Fruit fly (Drosophila melanogaster): Measurements from ENCODE around the gene Top1.
A peak's percentile ranks its signal among the peaks of the same experiment; 100 is the strongest.

The Top1 gene

DNA sequence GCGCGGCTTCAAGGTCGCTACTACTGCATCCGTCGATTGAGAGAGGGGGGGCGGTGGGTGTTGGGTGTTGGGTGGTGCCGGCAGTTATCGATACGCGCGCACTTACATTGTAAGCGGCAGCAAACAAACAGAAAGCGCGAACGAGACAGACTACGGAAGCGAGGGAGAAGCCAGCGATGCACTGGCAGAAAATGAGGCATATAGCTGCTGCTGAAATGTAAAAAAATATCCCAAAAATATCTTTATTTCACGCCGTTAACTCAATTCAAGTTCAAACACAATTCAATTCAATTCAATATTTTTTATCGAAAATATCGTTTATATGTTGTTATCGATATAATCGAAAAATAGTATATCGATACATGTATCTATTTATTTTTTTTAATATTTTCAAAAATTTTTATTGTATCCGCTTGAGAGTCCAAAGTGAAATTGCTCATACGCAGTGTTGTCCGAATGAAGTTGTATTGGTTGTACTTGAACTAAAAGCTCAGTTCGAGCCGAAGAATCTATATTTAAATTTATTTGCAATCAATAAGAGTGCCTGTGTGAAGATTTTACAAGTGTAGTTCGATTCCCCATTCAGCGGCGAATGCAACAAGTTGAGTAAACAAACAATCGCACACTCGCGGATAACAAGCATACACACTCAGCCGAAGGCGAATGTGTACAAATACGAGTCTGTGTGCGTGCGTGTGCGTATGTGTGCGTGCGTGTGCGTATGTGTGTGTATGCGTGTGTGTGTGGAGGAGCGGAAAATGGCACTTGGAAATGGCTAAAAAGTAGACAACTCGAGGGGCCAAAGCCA, 7.0 kb upstream of the Top1 start (continued):
- no peak for TF ChIP-seq Nf-YB (GFP tag; optimal IDR thresholded peaks at IDR 0.05)
- TF ChIP-seq CG11695 (GFP tag; IDR thresholded peaks at IDR 0.05), result 0 out of 3 replicates have a peak, but pooled peaks have one; percentile 26
- TF ChIP-seq Oli (tag; optimal IDR thresholded peaks at IDR 0.05), result peak; percentile 41
- TF ChIP-seq lmd (GFP tag; IDR thresholded peaks at IDR 0.05), result peak; percentile 38
- TF ChIP-seq CG1647 (GFP tag; optimal IDR thresholded peaks at IDR 0.05), result no peak
- no peak for TF ChIP-seq gcm (GFP tag; optimal IDR thresholded peaks at IDR 0.05)
- TF ChIP-seq pho (GFP tag; optimal IDR thresholded peaks at IDR 0.05), result no peak
- no peak for TF ChIP-seq Bteb2 (GFP tag; optimal IDR thresholded peaks at IDR 0.05)
- no peak for TF ChIP-seq Xrp1 (GFP tag; IDR thresholded peaks at IDR 0.05)
- no peak for TF ChIP-seq onecut (GFP tag; IDR thresholded peaks at IDR 0.05)
- TF ChIP-seq Fer2 (tag; optimal IDR thresholded peaks at IDR 0.05), result no peak
- TF ChIP-seq CkIIα-i1 (GFP tag; IDR thresholded peaks at IDR 0.05), result no peak
- no peak for TF ChIP-seq CG11085 (GFP tag; IDR thresholded peaks at IDR 0.05)
- TF ChIP-seq Hr51 (GFP tag; optimal IDR thresholded peaks at IDR 0.05), result peak in 1 of 2 experiments; percentile 60
- TF ChIP-seq CG8281 (tag; optimal IDR thresholded peaks at IDR 0.05), result no peak
- TF ChIP-seq Hmx (GFP tag; optimal IDR thresholded peaks at IDR 0.05), result no peak
- no peak for TF ChIP-seq NK7.1 (GFP tag; optimal IDR thresholded peaks at IDR 0.05)
- 0 out of 3 replicates have a peak, but pooled peaks have one; percentile 14 for TF ChIP-seq croc (GFP tag; conservative IDR thresholded peaks at IDR 0.05)
- 0 out of 2 replicates have a peak, but pooled peaks have one; percentile 19 for TF ChIP-seq CG14014 (GFP tag; IDR thresholded peaks at IDR 0.05)
- TF ChIP-seq Dip3 (GFP tag; optimal IDR thresholded peaks at IDR 0.05), result no peak
- TF ChIP-seq CG12391 (tag; optimal IDR thresholded peaks at IDR 0.05), result peak; percentile 29
- no peak for TF ChIP-seq CG14710 (tag; optimal IDR thresholded peaks at IDR 0.05)
- TF ChIP-seq Dek (tag; optimal IDR thresholded peaks at IDR 0.05), result no peak
- no peak for TF ChIP-seq chn (GFP tag; optimal IDR thresholded peaks at IDR 0.05)
- peak; percentile 1 for TF ChIP-seq CG17829 (tag; optimal IDR thresholded peaks at IDR 0.05)
- TF ChIP-seq Bdp1 (GFP tag; optimal IDR thresholded peaks at IDR 0.05), result no peak
- peak; percentile 51; the same call in 1 of the 2 replicates for TF ChIP-seq Awh (GFP tag; IDR thresholded peaks at IDR 0.05)
- peak; percentile 45 for TF ChIP-seq CG7839 (tag; optimal IDR thresholded peaks at IDR 0.05)
- TF ChIP-seq bab2 (GFP tag; optimal IDR thresholded peaks at IDR 0.05), result no peak
- no peak for TF ChIP-seq YL-1 (GFP tag; optimal IDR thresholded peaks at IDR 0.05)
- TF ChIP-seq ato (GFP tag; IDR thresholded peaks at IDR 0.05; ENCODE audit: partially characterized antibody), result no peak
- TF ChIP-seq fd96Cb (tag; optimal IDR thresholded peaks at IDR 0.05), result peak; percentile 37
- TF ChIP-seq HLH54F (GFP tag; optimal IDR thresholded peaks at IDR 0.05), result no peak
- TF ChIP-seq CG11504 (tag; optimal IDR thresholded peaks at IDR 0.05), result peak; percentile 64
- TF ChIP-seq tup (GFP tag; optimal IDR thresholded peaks at IDR 0.05), result no peak
- no peak for TF ChIP-seq CG17568 (GFP tag; optimal IDR thresholded peaks at IDR 0.05)
- TF ChIP-seq exex (tag; optimal IDR thresholded peaks at IDR 0.05), result no peak
- no peak for TF ChIP-seq CG6854 (GFP tag; optimal IDR thresholded peaks at IDR 0.05)
- no peak for TF ChIP-seq scrt (GFP tag; optimal IDR thresholded peaks at IDR 0.05)
- no peak for TF ChIP-seq hbn (GFP tag; IDR thresholded peaks at IDR 0.05; ENCODE audit: partially characterized antibody)
- no peak for TF ChIP-seq Hmr (GFP tag; optimal IDR thresholded peaks at IDR 0.05)
- TF ChIP-seq jumu (GFP tag; optimal IDR thresholded peaks at IDR 0.05), result no peak
- TF ChIP-seq CG32532 (GFP tag; IDR thresholded peaks at IDR 0.05), result no peak
- TF ChIP-seq grau (tag; optimal IDR thresholded peaks at IDR 0.05), result peak; percentile 37
- no peak for TF ChIP-seq Usf (GFP tag; optimal IDR thresholded peaks at IDR 0.05)
- TF ChIP-seq CG8944 (GFP tag; optimal IDR thresholded peaks at IDR 0.05), result no peak
- peak; percentile 2 for TF ChIP-seq Fer1 (GFP tag; optimal IDR thresholded peaks at IDR 0.05)
- TF ChIP-seq ftz-f1 (GFP tag; optimal IDR thresholded peaks at IDR 0.05), result no peak
- no peak for TF ChIP-seq Vsx1 (GFP tag; optimal IDR thresholded peaks at IDR 0.05)
